Fruit fly (Drosophila melanogaster) whole organism, embryonic: ENCODE data around the gene pdm2.

Source experiments
- Ada2b ChIP-seq: fragments of 200-800 bp; sonication (Bioruptor generic); IDR thresholded peaks from 2 replicates; pipeline ENCODE4 v1.3.6; 2022; ENCODE audit warnings: missing biosample characterization, missing genetic modification characterization
- C15 ChIP-seq: fragments of 200-800 bp; sonication (Bioruptor generic); IDR thresholded peaks from 3 replicates; pipeline ENCODE4 v1.3.6; 2022; ENCODE audit warnings: missing biosample characterization, missing genetic modification characterization
- CG10654 ChIP-seq: fragments of 200-800 bp; sonication (Bioruptor generic); optimal IDR thresholded peaks from 2 replicates; lab custom pipeline; 2016; ENCODE audit warnings: missing biosample characterization, missing genetic modification characterization
- CG11456 ChIP-seq: fragments of 200-800 bp; sonication (Bioruptor generic); IDR thresholded peaks from 3 replicates; pipeline ENCODE4 v1.3.6; 2022; ENCODE audit warnings: missing biosample characterization, missing genetic modification characterization
- CG12942 ChIP-seq: fragments of 200-800 bp; sonication (Bioruptor generic); optimal IDR thresholded peaks from 3 replicates; lab custom pipeline; 2016; ENCODE audit warnings: missing biosample characterization, missing genetic modification characterization
- CG13424 ChIP-seq: fragments of 200-800 bp; sonication (Bioruptor generic); optimal IDR thresholded peaks from 2 replicates; lab custom pipeline; 2019; ENCODE audit warnings: missing biosample characterization, mild to moderate bottlenecking, missing genetic modification characterization, moderate library complexity
- CG14710 ChIP-seq: fragments of 200-800 bp; sonication (Bioruptor generic); optimal IDR thresholded peaks from 3 replicates; lab custom pipeline; 2019; ENCODE audit warnings: missing biosample characterization, mild to moderate bottlenecking, missing genetic modification characterization, moderate library complexity
- CG15011 ChIP-seq: fragments of 200-800 bp; sonication (Bioruptor generic); optimal IDR thresholded peaks from 3 replicates; lab custom pipeline; 2018; ENCODE audit warnings: missing biosample characterization, mild to moderate bottlenecking, missing genetic modification characterization
- CG17359 ChIP-seq: fragments of 200-800 bp; sonication (Bioruptor generic); optimal IDR thresholded peaks from 3 replicates; lab custom pipeline; 2018; ENCODE audit warnings: missing biosample characterization, mild to moderate bottlenecking, missing genetic modification characterization, moderate library complexity
- CG17385 ChIP-seq: fragments of 200-800 bp; sonication (Bioruptor generic); optimal IDR thresholded peaks from 3 replicates; lab custom pipeline; 2018; ENCODE audit warnings: missing biosample characterization, mild to moderate bottlenecking, missing genetic modification characterization
- CG18619 ChIP-seq: fragments of 200-800 bp; sonication (Bioruptor generic); optimal IDR thresholded peaks from 3 replicates; lab custom pipeline; 2017; ENCODE audit warnings: missing biosample characterization, mild to moderate bottlenecking, missing genetic modification characterization
- CG2678 ChIP-seq: fragments of 200-800 bp; sonication (Bioruptor generic); optimal IDR thresholded peaks from 3 replicates; lab custom pipeline; 2019; ENCODE audit warnings: missing biosample characterization, mild to moderate bottlenecking, missing genetic modification characterization, moderate library complexity
- CG2712 ChIP-seq: fragments of 200-800 bp; optimal IDR thresholded peaks from 3 replicates; lab custom pipeline; 2019; ENCODE audit warnings: missing biosample characterization, mild to moderate bottlenecking, missing genetic modification characterization, moderate library complexity
- CG34224 ChIP-seq: fragments of 200-800 bp; sonication (Bioruptor generic); IDR thresholded peaks from 3 replicates; pipeline ENCODE4 v1.3.6; 2022; ENCODE audit warnings: missing biosample characterization, missing genetic modification characterization; ENCODE audit not compliant: partially characterized antibody
- CG3838 ChIP-seq: fragments of 200-800 bp; sonication (Bioruptor generic); optimal IDR thresholded peaks from 3 replicates; lab custom pipeline; 2016; ENCODE audit warnings: missing biosample characterization, missing genetic modification characterization
- CG42726 ChIP-seq: fragments of 200-800 bp; sonication (Bioruptor generic); IDR thresholded peaks from 2 replicates; pipeline ENCODE4 v1.3.6; 2022; ENCODE audit warnings: missing biosample characterization, missing genetic modification characterization; ENCODE audit not compliant: partially characterized antibody
- CG4707 ChIP-seq: fragments of 200-800 bp; sonication (Bioruptor generic); optimal IDR thresholded peaks from 2 replicates; lab custom pipeline; 2018; ENCODE audit warnings: missing biosample characterization, mild to moderate bottlenecking, missing genetic modification characterization, moderate library complexity
- CG6689 ChIP-seq: fragments of 200-800 bp; sonication (Bioruptor generic); IDR thresholded peaks from 2 replicates; pipeline ENCODE4 v1.3.6; 2022; ENCODE audit warnings: missing biosample characterization, missing genetic modification characterization
- CG8388 ChIP-seq: fragments of 200-800 bp; sonication (Bioruptor generic); optimal IDR thresholded peaks from 2 replicates; lab custom pipeline; 2019; ENCODE audit warnings: missing biosample characterization, mild to moderate bottlenecking, missing genetic modification characterization, moderate library complexity
- CG9609 ChIP-seq: fragments of 200-800 bp; sonication (Bioruptor generic); optimal IDR thresholded peaks from 3 replicates; lab custom pipeline; 2016; ENCODE audit warnings: missing biosample characterization, missing genetic modification characterization
- CG9876 ChIP-seq: fragments of 200-800 bp; sonication (Bioruptor generic); optimal IDR thresholded peaks from 2 replicates; lab custom pipeline; 2016; ENCODE audit warnings: missing biosample characterization, missing genetic modification characterization
- CHES-1-like ChIP-seq: fragments of 200-800 bp; sonication (Bioruptor generic); optimal IDR thresholded peaks from 2 replicates; lab custom pipeline; 2016; ENCODE audit warnings: missing biosample characterization, missing genetic modification characterization
- Dbx ChIP-seq: fragments of 200-800 bp; sonication (Bioruptor generic); IDR thresholded peaks from 3 replicates; pipeline ENCODE4 v1.3.6; 2022; ENCODE audit warnings: missing biosample characterization, missing genetic modification characterization
- Dfd ChIP-seq, 2 experiments: fragments of >200 bp; optimal IDR thresholded peaks; 2 replicates each; lab custom pipeline; 2017; ENCODE audit warnings: missing biosample characterization in 2 of 2, missing genetic modification characterization in 2 of 2
- Drgx ChIP-seq: fragments of 200-800 bp; sonication (Bioruptor generic); IDR thresholded peaks from 2 replicates; pipeline ENCODE4 v1.3.6; 2022; ENCODE audit warnings: missing biosample characterization, missing genetic modification characterization
- E2f2 ChIP-seq: fragments of 200-800 bp; sonication (Bioruptor generic); IDR thresholded peaks from 2 replicates; pipeline ENCODE4 v1.3.6; 2022; ENCODE audit warnings: missing biosample characterization, missing genetic modification characterization
- Hand ChIP-seq: fragments of 200-800 bp; sonication (Bioruptor generic); optimal IDR thresholded peaks from 2 replicates; lab custom pipeline; 2017; ENCODE audit warnings: mild to moderate bottlenecking, missing biosample characterization, missing genetic modification reagents, missing genetic modification characterization
- Hr51 ChIP-seq, 2 experiments: fragments of 200-800 bp; sonication (Bioruptor generic); optimal IDR thresholded peaks; 2 replicates in 1 of 2; 3 replicates in 1 of 2; lab custom pipeline; 2016 to 2018; ENCODE audit warnings: missing biosample characterization in 2 of 2, missing genetic modification characterization in 2 of 2, mild to moderate bottlenecking in 1 of 2, moderate library complexity in 1 of 2
- Jarid2 ChIP-seq: fragments of 200-800 bp; sonication (Bioruptor generic); optimal IDR thresholded peaks from 3 replicates; lab custom pipeline; 2017; ENCODE audit warnings: mild to moderate bottlenecking, missing biosample characterization, missing genetic modification reagents, missing genetic modification characterization
- Kr ChIP-seq: fragments of 200-800 bp; sonication (Bioruptor generic); optimal IDR thresholded peaks from 2 replicates; lab custom pipeline; 2017; ENCODE audit warnings: missing biosample characterization, mild to moderate bottlenecking, missing genetic modification characterization
- Opbp ChIP-seq: fragments of 200-800 bp; sonication (Bioruptor generic); IDR thresholded peaks from 3 replicates; pipeline ENCODE4 v1.3.6; 2022; ENCODE audit warnings: missing biosample characterization, missing genetic modification characterization; ENCODE audit not compliant: partially characterized antibody
- Spps ChIP-seq: fragments of 200-800 bp; sonication (Bioruptor generic); optimal IDR thresholded peaks from 2 replicates; lab custom pipeline; 2018; ENCODE audit warnings: missing biosample characterization, mild to moderate bottlenecking, missing genetic modification characterization
- Usf ChIP-seq: fragments of 200-800 bp; sonication (Bioruptor generic); optimal IDR thresholded peaks from 2 replicates; lab custom pipeline; 2017; ENCODE audit warnings: missing genotype, missing biosample characterization, missing genetic modification characterization
- ab ChIP-seq: fragments of 200-800 bp; sonication (Bioruptor generic); optimal IDR thresholded peaks from 2 replicates; lab custom pipeline; 2016; ENCODE audit warnings: missing biosample characterization, missing genetic modification characterization
- abd-A ChIP-seq: fragments of 200-800 bp; sonication (Bioruptor generic); optimal IDR thresholded peaks from 3 replicates; lab custom pipeline; 2019; ENCODE audit warnings: missing biosample characterization, mild to moderate bottlenecking, missing genetic modification characterization, moderate library complexity
- btn ChIP-seq: fragments of 200-800 bp; sonication (Bioruptor generic); optimal IDR thresholded peaks from 2 replicates; lab custom pipeline; 2016; ENCODE audit warnings: missing biosample characterization, missing genetic modification characterization
- cg ChIP-seq: fragments of 200-800 bp; sonication (Bioruptor generic); optimal IDR thresholded peaks from 3 replicates; lab custom pipeline; 2019; ENCODE audit warnings: missing biosample characterization, mild to moderate bottlenecking, missing genetic modification characterization, moderate library complexity
- crp ChIP-seq, 2 experiments: fragments of 200-800 bp; sonication (Bioruptor generic); optimal IDR thresholded peaks; 2 replicates in 1 of 2; 3 replicates in 1 of 2; lab custom pipeline; 2017; ENCODE audit warnings: missing biosample characterization in 2 of 2, missing genetic modification characterization in 2 of 2, mild to moderate bottlenecking in 1 of 2, moderate library complexity in 1 of 2
- gcm ChIP-seq: fragments of 200-800 bp; sonication (Bioruptor generic); optimal IDR thresholded peaks from 2 replicates; lab custom pipeline; 2019; ENCODE audit warnings: missing biosample characterization, mild to moderate bottlenecking, missing genetic modification characterization, moderate library complexity
- gem ChIP-seq: fragments of 200-800 bp; sonication (Bioruptor generic); optimal IDR thresholded peaks from 2 replicates; lab custom pipeline; 2019; ENCODE audit warnings: missing biosample characterization, mild to moderate bottlenecking, missing genetic modification characterization, moderate library complexity
- kni ChIP-seq: fragments of 200-800 bp; sonication (Bioruptor generic); optimal IDR thresholded peaks from 3 replicates; lab custom pipeline; 2017; ENCODE audit warnings: mild to moderate bottlenecking, missing biosample characterization, missing genetic modification reagents, missing genetic modification characterization
- lilli ChIP-seq: fragments of 200-800 bp; sonication (Bioruptor generic); optimal IDR thresholded peaks from 3 replicates; lab custom pipeline; 2016; ENCODE audit warnings: missing biosample characterization, missing genetic modification characterization
- mam ChIP-seq: fragments of 200-800 bp; sonication (Bioruptor generic); optimal IDR thresholded peaks from 3 replicates; lab custom pipeline; 2016; ENCODE audit warnings: missing biosample characterization, missing genetic modification characterization
- p53 ChIP-seq: fragments of 200-800 bp; sonication (Bioruptor generic); optimal IDR thresholded peaks from 2 replicates; lab custom pipeline; 2016; ENCODE audit warnings: missing biosample characterization, missing genetic modification characterization
- stc ChIP-seq: fragments of 200-800 bp; sonication (Bioruptor generic); IDR thresholded peaks from 2 replicates; pipeline ENCODE4 v1.3.6; 2022; ENCODE audit warnings: missing biosample characterization, missing genetic modification characterization
- toy ChIP-seq: fragments of 200-800 bp; sonication (Bioruptor generic); IDR thresholded peaks from 2 replicates; pipeline ENCODE4 v1.3.6; 2022; ENCODE audit warnings: missing biosample characterization, missing genetic modification characterization
- tup ChIP-seq: fragments of 200-800 bp; sonication (Bioruptor generic); optimal IDR thresholded peaks from 2 replicates; lab custom pipeline; 2016; ENCODE audit warnings: missing biosample characterization, mild to moderate bottlenecking, missing genetic modification characterization, moderate library complexity
- usp ChIP-seq: fragments of >200 bp; optimal IDR thresholded peaks from 2 replicates; lab custom pipeline; 2017; ENCODE audit warnings: missing biosample characterization, missing genetic modification characterization
- zfh1 ChIP-seq: fragments of 200-800 bp; sonication (Bioruptor generic); IDR thresholded peaks from 3 replicates; pipeline ENCODE4 v1.3.6; 2022; ENCODE audit warnings: missing biosample characterization, missing genetic modification characterization

Gene pdm2

dm6 chr2L:12721794-12722315, 64.9 kb downstream of the pdm2 start, which contains the start of gene Pih1D1 (continued):
- TF ChIP-seq Opbp (GFP tag; lab: Robert Waterston, UW) = no peak
- peak; percentile 96 for TF ChIP-seq CG13424 (tag; lab: Kevin White, UChicago)
- peak; percentile 91 for TF ChIP-seq CG8388 (GFP tag; lab: Kevin White, UChicago)
- TF ChIP-seq Kr = no peak
- peak; percentile 75 for TF ChIP-seq btn
- peak; percentile 93 for TF ChIP-seq toy (GFP tag; lab: Robert Waterston, UW)
- peak; percentile 95 for TF ChIP-seq lilli
- TF ChIP-seq Hand = peak; percentile 23
- TF ChIP-seq abd-A (tag; lab: Kevin White, UChicago) = no peak
- TF ChIP-seq Hr51 (GFP tag; optimal IDR thresholded peaks at IDR 0.05; lab: Kevin White, UChicago) = peak; percentile 92 to 94
- peak; percentile 90 for TF ChIP-seq CHES-1-like (GFP tag; lab: Kevin White, UChicago)
- TF ChIP-seq Dfd (GFP tag; optimal IDR thresholded peaks at IDR 0.05; lab: Kevin White, UChicago) = peak in 1 of 2 experiments; percentile 93
- peak; percentile 92 for TF ChIP-seq Ada2b (GFP tag; lab: Robert Waterston, UW)
- TF ChIP-seq CG2712 (tag; lab: Kevin White, UChicago) = peak; percentile 97
- TF ChIP-seq CG18619 (GFP tag; lab: Kevin White, UChicago) = peak; percentile 94
- peak; percentile 96 for TF ChIP-seq mam
- TF ChIP-seq crp (GFP tag; optimal IDR thresholded peaks at IDR 0.05; lab: Kevin White, UChicago) = peak; percentile 36 to 84
- peak; percentile 92 for TF ChIP-seq CG10654
- TF ChIP-seq cg = peak; percentile 6
- TF ChIP-seq p53 (GFP tag; lab: Kevin White, UChicago) = peak; percentile 84
- TF ChIP-seq CG15011 (GFP tag; lab: Kevin White, UChicago) = peak; percentile 91
- TF ChIP-seq CG42726 (GFP tag; lab: Robert Waterston, UW) = no peak
- TF ChIP-seq Jarid2 (GFP tag; lab: Kevin White, UChicago) = peak; percentile 68
- peak; percentile 92 for TF ChIP-seq Drgx (GFP tag; lab: Robert Waterston, UW)
- peak; percentile 91; the same call in 2 of the 3 replicates for TF ChIP-seq C15 (GFP tag; lab: Robert Waterston, UW)
- TF ChIP-seq CG3838 (GFP tag; lab: Kevin White, UChicago) = peak; percentile 84
- TF ChIP-seq CG14710 = peak; percentile 97
- TF ChIP-seq CG17359 (tag; lab: Kevin White, UChicago) = peak; percentile 93
- peak; percentile 88 for TF ChIP-seq CG17385 (GFP tag; lab: Kevin White, UChicago)
- TF ChIP-seq CG12942 (GFP tag; lab: Kevin White, UChicago) = peak; percentile 93
- TF ChIP-seq CG2678 (tag; lab: Kevin White, UChicago) = peak; percentile 97
- no peak for TF ChIP-seq CG34224
- TF ChIP-seq CG4707 (GFP tag; lab: Kevin White, UChicago) = peak; percentile 91
- TF ChIP-seq Spps = peak; percentile 89
- peak; percentile 95 for TF ChIP-seq zfh1 (GFP tag; lab: Robert Waterston, UW)
- TF ChIP-seq CG9876 (GFP tag; lab: Kevin White, UChicago) = peak; percentile 88
- no peak for TF ChIP-seq gcm
- TF ChIP-seq Dbx (GFP tag; lab: Robert Waterston, UW) = peak; percentile 96
- peak; percentile 72 for TF ChIP-seq kni (GFP tag; lab: Kevin White, UChicago)
- TF ChIP-seq E2f2 (GFP tag; lab: Robert Waterston, UW) = peak; percentile 78
- TF ChIP-seq CG11456 (GFP tag; lab: Robert Waterston, UW) = peak; percentile 95
- peak; percentile 95 for TF ChIP-seq Usf (GFP tag; lab: Kevin White, UChicago)
- TF ChIP-seq CG9609 (GFP tag; lab: Kevin White, UChicago) = peak; percentile 93
- TF ChIP-seq usp = no peak
- TF ChIP-seq gem (tag; lab: Kevin White, UChicago) = peak; percentile 98
- peak; percentile 97 for TF ChIP-seq CG6689
- peak; percentile 79 for TF ChIP-seq tup (GFP tag; lab: Kevin White, UChicago)
- peak; percentile 49 for TF ChIP-seq ab (GFP tag; lab: Kevin White, UChicago)
- TF ChIP-seq stc (GFP tag; lab: Robert Waterston, UW) = peak; percentile 95
